Worm (Caenorhabditis elegans): ENCODE data around the gene C16B8.2.

DNA sequence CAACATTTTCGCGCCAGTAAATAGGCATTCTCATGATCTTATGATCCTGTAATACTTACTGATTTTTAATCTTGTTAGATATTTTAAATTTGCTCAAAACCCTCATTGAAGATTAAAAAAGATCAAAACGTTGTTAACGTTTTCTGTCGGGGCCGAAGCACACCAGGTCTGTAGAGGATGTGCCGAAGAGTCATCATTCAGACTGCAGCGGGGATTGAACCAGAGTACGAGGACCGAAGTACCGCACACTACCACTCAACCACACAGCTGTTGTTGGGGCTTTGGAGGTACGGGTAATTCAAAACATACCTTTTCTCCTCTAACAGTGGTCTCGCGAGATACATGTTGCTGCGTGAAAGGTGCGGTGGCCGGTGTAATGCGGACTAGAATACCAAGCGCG is 52.0 kb downstream of the C16B8.2 start:
- no peak for TF ChIP-seq pax-1 (tag; optimal IDR thresholded peaks at IDR 0.05)
- no peak for TF ChIP-seq ahr-1 (tag; optimal IDR thresholded peaks at IDR 0.05)
- peak; percentile 58 for TF ChIP-seq che-1 (tag; optimal IDR thresholded peaks at IDR 0.05)
- TF ChIP-seq unc-86 (tag; optimal IDR thresholded peaks at IDR 0.05), result no peak
- TF ChIP-seq ceh-2 (tag; optimal IDR thresholded peaks at IDR 0.05), result no peak
- no peak for TF ChIP-seq hlh-30 (tag; optimal IDR thresholded peaks at IDR 0.05; ENCODE audit: insufficient read depth)

Measured in whole organism, late embryonic.